Worm (Caenorhabditis elegans) whole organism, L4 larva: ENCODE measurements around the gene ddn-3.

Experiments used
- F10B5.3 ChIP-seq: sonication (generic microtip); optimal IDR thresholded peaks from 2 replicates; lab custom pipeline; 2016; ENCODE audit warnings: mild to moderate bottlenecking, missing genetic modification characterization, missing compliant biosample characterization
- F44E2.7 ChIP-seq: fragments of 200-800 bp; sonication (Bioruptor generic); IDR thresholded peaks from 2 replicates; pipeline ENCODE4 v2.1.2; 2022; ENCODE audit warnings: missing genetic modification characterization, missing compliant biosample characterization
- T20F7.1 ChIP-seq: fragments of 200-800 bp; sonication (Bioruptor generic); optimal IDR thresholded peaks from 2 replicates; lab custom pipeline; 2018; ENCODE audit warnings: mild to moderate bottlenecking, missing genetic modification characterization, missing compliant biosample characterization
- ZK546.5 ChIP-seq, 2 experiments: sonication (generic microtip); optimal IDR thresholded peaks; 2 replicates each; lab custom pipeline; 2017; ENCODE audit warnings: missing biosample characterization in 2 of 2, missing genetic modification characterization in 2 of 2
- aha-1 ChIP-seq: fragments of 150-350 bp; peaks from one replicate; lab custom pipeline; 2014; ENCODE audit warnings: missing biosample characterization, missing genetic modification characterization
- arid-1 ChIP-seq: fragments of 200-800 bp; sonication (Bioruptor generic); conservative IDR thresholded peaks from 2 replicates; pipeline ENCODE4 v1.3.6; 2022; ENCODE audit warnings: missing genetic modification reagents, missing genetic modification characterization, missing compliant biosample characterization
- ceh-20 ChIP-seq: fragments of 200-800 bp; sonication (Bioruptor generic); IDR thresholded peaks from 2 replicates; pipeline ENCODE4 v1.3.6; 2022; ENCODE audit warnings: missing genetic modification reagents, missing genetic modification characterization, missing compliant biosample characterization
- ceh-28 ChIP-seq: fragments of 150-350 bp; optimal IDR thresholded peaks from 2 replicates; lab custom pipeline; 2014; ENCODE audit warnings: missing biosample characterization, missing genetic modification reagents, missing genetic modification characterization
- ceh-32 ChIP-seq: sonication (generic microtip); optimal IDR thresholded peaks from 2 replicates; lab custom pipeline; 2016; ENCODE audit warnings: mild to moderate bottlenecking, missing genetic modification characterization, missing compliant biosample characterization; ENCODE audit not compliant: poor library complexity
- ceh-44 ChIP-seq: fragments of 200-800 bp; sonication (Bioruptor generic); IDR thresholded peaks from 2 replicates; pipeline ENCODE4 v1.3.6; 2022; ENCODE audit warnings: missing genetic modification reagents, missing genetic modification characterization, missing compliant biosample characterization
- cey-2 ChIP-seq: sonication (generic microtip); optimal IDR thresholded peaks from 3 replicates; lab custom pipeline; 2017; ENCODE audit warnings: missing genetic modification characterization, mild to moderate bottlenecking, missing compliant biosample characterization, antibody characterized with exemption, borderline replicate concordance; ENCODE audit not compliant: insufficient read depth
- ctbp-1 ChIP-seq: fragments of 200-800 bp; sonication (Bioruptor generic); IDR thresholded peaks from 2 replicates; pipeline ENCODE4 v1.3.6; 2022; ENCODE audit warnings: missing genetic modification reagents, missing genetic modification characterization, missing compliant biosample characterization
- dmd-6 ChIP-seq: fragments of 200-800 bp; sonication (Bioruptor generic); IDR thresholded peaks from 2 replicates; pipeline ENCODE4 v1.3.6; 2022; ENCODE audit warnings: missing genetic modification reagents, missing genetic modification characterization, missing compliant biosample characterization
- dmd-8 ChIP-seq: fragments of 200-800 bp; sonication (Bioruptor generic); IDR thresholded peaks from 2 replicates; pipeline ENCODE4 v1.3.6; 2022; ENCODE audit warnings: missing genetic modification characterization, missing compliant biosample characterization
- dmd-9 ChIP-seq: fragments of 200-800 bp; sonication (Bioruptor generic); IDR thresholded peaks from 2 replicates; pipeline ENCODE4 v1.3.6; 2022; ENCODE audit warnings: missing genetic modification reagents, missing genetic modification characterization, missing compliant biosample characterization
- dve-1 ChIP-seq: sonication (generic microtip); optimal IDR thresholded peaks from 2 replicates; lab custom pipeline; 2017; ENCODE audit warnings: antibody characterized with exemption, mild to moderate bottlenecking, missing genetic modification characterization, missing compliant biosample characterization; ENCODE audit not compliant: insufficient read depth
- egl-27 ChIP-seq: sonication (generic microtip); optimal IDR thresholded peaks from 3 replicates; lab custom pipeline; 2017; ENCODE audit warnings: missing biosample characterization, missing genetic modification reagents, missing genetic modification characterization
- fkh-10 ChIP-seq: fragments of 150-350 bp; optimal IDR thresholded peaks from 2 replicates; lab custom pipeline; 2014; ENCODE audit warnings: missing biosample characterization, missing genetic modification reagents, missing genetic modification characterization
- fos-1 ChIP-seq: fragments of 150-350 bp; optimal IDR thresholded peaks from 2 replicates; lab custom pipeline; 2014; ENCODE audit warnings: missing biosample characterization, missing genetic modification characterization
- hif-1 ChIP-seq, 2 experiments: sonication (generic microtip); optimal IDR thresholded peaks; 2 replicates each; lab custom pipeline; 2016 to 2017; ENCODE audit warnings: missing compliant biosample characterization in 2 of 2, missing genetic modification characterization in 2 of 2, missing genetic modification reagents in 2 of 2, missing genotype in 2 of 2, mild to moderate bottlenecking in 1 of 2
- hmg-1.1 ChIP-seq: fragments of 200-800 bp; sonication (Bioruptor generic); IDR thresholded peaks from 2 replicates; pipeline ENCODE4 v1.3.6; 2022; ENCODE audit warnings: missing genetic modification reagents, missing genetic modification characterization, missing compliant biosample characterization
- jun-1 ChIP-seq: fragments of 150-350 bp; optimal IDR thresholded peaks from 2 replicates; lab custom pipeline; 2014; ENCODE audit warnings: missing biosample characterization, missing genetic modification reagents, missing genetic modification characterization
- lin-1 ChIP-seq: fragments of 200-800 bp; sonication (Bioruptor generic); IDR thresholded peaks from 2 replicates; pipeline ENCODE4 v1.3.6; 2022; ENCODE audit warnings: missing genetic modification reagents, missing genetic modification characterization, missing compliant biosample characterization
- lin-15B ChIP-seq: fragments of 150-350 bp; sonication (generic microtip); optimal IDR thresholded peaks from 3 replicates; lab custom pipeline; 2014; ENCODE audit warnings: missing biosample characterization, missing genetic modification characterization
- lin-29 ChIP-seq: fragments of 200-800 bp; sonication (Bioruptor generic); IDR thresholded peaks from 2 replicates; pipeline ENCODE4 v1.3.6; 2022; ENCODE audit warnings: missing genetic modification reagents, missing genetic modification characterization, missing compliant biosample characterization
- lin-38 ChIP-seq: fragments of 200-800 bp; sonication (Bioruptor generic); IDR thresholded peaks from 2 replicates; pipeline ENCODE4 v1.3.6; 2022; ENCODE audit warnings: missing genetic modification reagents, missing genetic modification characterization, missing compliant biosample characterization
- lin-39 ChIP-seq: fragments of 150-350 bp; optimal IDR thresholded peaks from 2 replicates; lab custom pipeline; 2014; ENCODE audit warnings: missing biosample characterization, missing genetic modification reagents, missing genetic modification characterization
- madf-5 ChIP-seq, 2 experiments: fragments of 200-800 bp; sonication (Bioruptor generic); IDR thresholded peaks; 2 replicates each; pipeline ENCODE4 v1.3.6; 2022; ENCODE audit warnings: missing compliant biosample characterization in 2 of 2, missing genetic modification characterization in 2 of 2
- madf-9 ChIP-seq: fragments of 200-800 bp; sonication (Bioruptor generic); conservative IDR thresholded peaks from 2 replicates; pipeline ENCODE4 v1.3.6; 2022; ENCODE audit warnings: missing genetic modification reagents, missing genetic modification characterization, missing compliant biosample characterization
- mxl-3 ChIP-seq: fragments of 200-800 bp; sonication (Bioruptor generic); optimal IDR thresholded peaks from 2 replicates; lab custom pipeline; 2018; ENCODE audit warnings: mild to moderate bottlenecking, missing genetic modification characterization, missing compliant biosample characterization
- nhr-102 ChIP-seq: sonication (generic microtip); optimal IDR thresholded peaks from 2 replicates; lab custom pipeline; 2016; ENCODE audit warnings: mild to moderate bottlenecking, missing genetic modification characterization, moderate library complexity, missing compliant biosample characterization
- nhr-11 ChIP-seq: fragments of 150-350 bp; optimal IDR thresholded peaks from 2 replicates; lab custom pipeline; 2014; ENCODE audit warnings: missing biosample characterization, missing genetic modification characterization
- nhr-111 ChIP-seq: fragments of 200-800 bp; sonication (Bioruptor generic); optimal IDR thresholded peaks from 2 replicates; lab custom pipeline; 2018; ENCODE audit warnings: mild to moderate bottlenecking, missing genetic modification characterization, missing compliant biosample characterization
- pqm-1 ChIP-seq: sonication (generic microtip); optimal IDR thresholded peaks from 2 replicates; lab custom pipeline; 2017; ENCODE audit warnings: missing biosample characterization, missing genetic modification characterization
- rbr-2 ChIP-seq: sonication (generic microtip); optimal IDR thresholded peaks from 2 replicates; lab custom pipeline; 2016; ENCODE audit warnings: missing genotype, missing genetic modification characterization, missing compliant biosample characterization
- set-16 ChIP-seq: fragments of 200-800 bp; sonication (Bioruptor generic); IDR thresholded peaks from 2 replicates; pipeline ENCODE4 v1.3.6; 2022; ENCODE audit warnings: missing genetic modification reagents, missing genetic modification characterization, missing compliant biosample characterization
- snpc-1.2 ChIP-seq: fragments of 200-800 bp; sonication (Bioruptor generic); IDR thresholded peaks from 2 replicates; pipeline ENCODE4 v1.3.6; 2022; ENCODE audit warnings: missing genetic modification reagents, missing genetic modification characterization, missing compliant biosample characterization
- tag-97 ChIP-seq: fragments of 200-800 bp; sonication (Bioruptor generic); IDR thresholded peaks from 2 replicates; pipeline ENCODE4 v1.3.6; 2022; ENCODE audit warnings: missing genetic modification characterization, missing compliant biosample characterization
- tra-1 ChIP-seq: fragments of 200-800 bp; sonication (Bioruptor generic); IDR thresholded peaks from 2 replicates; pipeline ENCODE4 v1.3.6; 2022; ENCODE audit warnings: missing genetic modification reagents, missing genetic modification characterization, missing compliant biosample characterization
- unc-62 ChIP-seq, 3 experiments: fragments of 150-350 bp in 1 of 3; sonication (generic microtip); optimal IDR thresholded peaks in 2 of 3; peaks in 1 of 3; 1 replicate in 1 of 3; 2 replicates in 2 of 3; lab custom pipeline; 2014 to 2017; ENCODE audit warnings: missing biosample characterization in 3 of 3, missing genetic modification characterization in 3 of 3, missing genetic modification reagents in 3 of 3, missing genotype in 1 of 3
- zag-1 ChIP-seq: fragments of 150-350 bp; optimal IDR thresholded peaks from 2 replicates; lab custom pipeline; 2014; ENCODE audit warnings: missing biosample characterization, missing genetic modification characterization
- zip-2 ChIP-seq: fragments of 150-350 bp; optimal IDR thresholded peaks from 2 replicates; lab custom pipeline; 2014; ENCODE audit warnings: missing biosample characterization, missing genetic modification characterization
- ztf-11 ChIP-seq: fragments of 150-350 bp; optimal IDR thresholded peaks from 2 replicates; lab custom pipeline; 2014; ENCODE audit warnings: missing biosample characterization, missing genetic modification characterization

ddn-3 gene

DNA sequence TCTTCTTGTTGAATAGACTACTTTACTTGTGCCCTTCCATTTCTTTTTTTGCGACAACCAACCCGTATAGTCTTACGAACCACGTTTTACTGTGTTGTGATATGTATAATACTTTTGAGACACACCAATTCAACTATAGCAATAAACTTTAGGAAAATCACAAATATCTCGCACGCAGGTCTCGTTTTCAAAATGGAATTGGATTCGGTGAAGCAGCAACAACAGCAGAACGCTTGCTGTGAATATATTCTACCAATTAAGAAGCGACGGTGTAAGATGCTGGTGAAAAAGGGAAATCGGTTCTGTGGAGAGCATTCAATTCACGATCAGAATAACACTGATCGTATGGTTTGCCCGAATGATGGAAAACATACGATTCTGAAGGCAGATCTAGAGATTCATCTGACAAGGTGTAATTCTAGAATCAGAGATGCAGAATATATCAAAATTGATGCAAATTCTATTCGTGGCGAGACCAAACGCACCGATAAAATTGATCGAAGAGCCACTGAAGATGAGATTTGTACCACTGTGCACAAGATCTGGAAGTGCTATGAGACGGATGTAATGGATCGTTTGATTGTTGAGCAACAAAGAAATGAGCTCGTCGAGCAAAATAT, 43.4 kb upstream of the ddn-3 start, which contains the start of gene Y49A3A.3 (continued):
- no peak for TF ChIP-seq pqm-1 (tag; lab: Kevin White, UChicago)
- no peak for TF ChIP-seq fkh-10 (GFP tag; lab: Kevin White, UChicago)
- no peak for TF ChIP-seq zag-1
- peak; percentile 66 for TF ChIP-seq lin-38 (GFP tag; lab: Robert Waterston, UW)
- TF ChIP-seq dmd-9 (GFP tag; lab: Robert Waterston, UW) = no peak
- TF ChIP-seq nhr-111 (GFP tag; lab: Kevin White, UChicago) = peak; percentile 28
- TF ChIP-seq tra-1 (GFP tag; lab: Robert Waterston, UW) = no peak
- no peak for TF ChIP-seq fos-1 (tag; lab: Kevin White, UChicago)
- no peak for TF ChIP-seq jun-1 (tag; lab: Kevin White, UChicago)
- TF ChIP-seq lin-1 (GFP tag; lab: Robert Waterston, UW) = peak; percentile 42; the same call in 1 of the 2 replicates
- TF ChIP-seq cey-2 (tag; lab: Kevin White, UChicago) = no peak
- no peak for TF ChIP-seq ztf-11 (tag; lab: Kevin White, UChicago)
- no peak for TF ChIP-seq lin-39 (tag; lab: Kevin White, UChicago)
- peak; percentile 68; the same call in 1 of the 2 replicates for TF ChIP-seq snpc-1.2 (GFP tag; lab: Robert Waterston, UW)
- peak; percentile 54 for TF ChIP-seq dmd-6
- no peak for TF ChIP-seq ceh-44 (GFP tag; lab: Robert Waterston, UW)
- TF ChIP-seq dve-1 = peak; percentile 60
- peak; percentile 94 for TF ChIP-seq aha-1
- TF ChIP-seq ZK546.5 (tag; optimal IDR thresholded peaks at IDR 0.05; lab: Kevin White, UChicago) = peak in 1 of 2 experiments; percentile 2
- TF ChIP-seq T20F7.1 (GFP tag; lab: Kevin White, UChicago) = peak; percentile 60
- no peak for TF ChIP-seq rbr-2 (tag; lab: Kevin White, UChicago)
- TF ChIP-seq F10B5.3 (tag; lab: Kevin White, UChicago) = no peak

DNA sequence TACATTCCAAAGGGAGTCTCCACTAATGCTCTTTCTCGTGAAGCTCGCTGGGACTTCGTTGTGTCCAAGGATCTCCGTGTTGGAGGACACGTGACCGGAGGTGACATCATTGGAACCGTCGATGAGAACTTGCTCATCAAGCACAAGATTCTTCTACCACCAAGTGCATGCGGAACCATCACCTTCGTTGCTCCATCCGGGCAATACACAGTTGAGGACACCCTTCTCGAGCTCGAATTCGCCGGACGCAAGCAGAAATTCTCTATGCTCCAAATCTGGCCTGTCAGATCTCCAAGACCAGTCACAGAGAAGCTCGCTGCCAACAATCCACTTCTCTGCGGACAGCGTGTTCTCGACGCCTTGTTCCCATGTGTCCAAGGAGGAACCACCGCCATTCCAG, 41.0 kb upstream of the ddn-3 start:
- TF ChIP-seq madf-9 (GFP tag; lab: Robert Waterston, UW) = no peak
- TF ChIP-seq set-16 (GFP tag; lab: Robert Waterston, UW) = peak; percentile 56
- TF ChIP-seq F44E2.7 (GFP tag; lab: Robert Waterston, UW) = no peak
- TF ChIP-seq lin-15B (tag; lab: Kevin White, UChicago) = no peak
- TF ChIP-seq mxl-3 = peak; percentile 5
- TF ChIP-seq aha-1 = peak; percentile 81

DNA sequence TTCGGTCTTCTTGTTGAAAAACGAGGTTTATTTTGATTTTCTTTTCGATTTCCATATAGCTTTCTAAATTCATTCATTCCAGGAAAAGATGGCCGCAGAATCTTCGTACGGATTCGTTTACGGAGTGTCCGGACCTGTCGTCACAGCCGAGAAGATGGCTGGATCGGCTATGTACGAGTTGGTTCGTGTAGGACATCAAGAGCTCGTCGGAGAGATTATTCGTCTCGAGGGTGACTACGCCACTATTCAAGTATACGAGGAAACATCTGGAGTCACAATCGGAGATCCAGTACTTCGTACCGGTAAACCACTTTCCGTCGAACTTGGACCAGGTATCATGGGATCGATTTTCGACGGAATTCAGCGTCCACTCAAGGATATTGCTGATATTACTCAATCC, 40.6 kb upstream of the ddn-3 start, which contains the start of gene vha-13:
TSS of gene vha-13 (plus strand) at position 81 of the 400 bp plus-strand sequence.
- TF ChIP-seq egl-27 (no peak), unc-62 (GFP tag; optimal IDR thresholded peaks at IDR 0.05 in 1 of 2; lab: Kevin White, UChicago) (peak in 1 of 2 experiments; percentile 72), unc-62 (tag; optimal IDR thresholded peaks at IDR 0.05; lab: Kevin White, UChicago) (no peak), ceh-28 (no peak)

DNA sequence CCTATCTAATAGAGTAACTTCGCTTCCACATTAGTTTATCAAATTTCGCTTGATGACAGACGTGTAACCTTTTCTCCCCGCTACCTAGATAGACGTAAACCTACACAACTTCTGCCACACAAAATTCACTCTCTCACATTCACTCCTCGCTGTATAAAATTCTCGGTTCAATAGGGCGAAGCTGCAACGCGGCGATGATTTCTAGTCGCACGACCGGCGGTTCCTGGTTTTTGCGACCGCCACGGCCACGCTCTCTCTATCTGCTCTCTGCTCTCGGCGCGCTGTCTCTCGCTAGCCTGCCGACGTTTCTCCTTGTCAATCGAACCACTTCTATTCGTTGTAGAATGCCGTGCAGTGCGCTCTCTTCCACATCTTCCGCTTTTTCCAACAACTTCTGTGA, 39.9 kb upstream of the ddn-3 start:
- peak; percentile 84 for TF ChIP-seq nhr-11 (tag; lab: Kevin White, UChicago)
- no peak for TF ChIP-seq zip-2 (tag; lab: Kevin White, UChicago)
- TF ChIP-seq nhr-102 = peak; percentile 11
- TF ChIP-seq tag-97 (GFP tag; lab: Robert Waterston, UW) = no peak
- TF ChIP-seq snpc-1.2 (GFP tag; lab: Robert Waterston, UW) = no peak
- TF ChIP-seq ceh-32 = no peak
- peak; percentile 56 for TF ChIP-seq dve-1
- peak; percentile 62; the same call in 1 of the 2 replicates for TF ChIP-seq ctbp-1 (GFP tag; lab: Robert Waterston, UW)
- TF ChIP-seq dmd-8 (GFP tag; lab: Robert Waterston, UW) = no peak
- TF ChIP-seq T20F7.1 (GFP tag; lab: Kevin White, UChicago) = peak; percentile 75
- TF ChIP-seq dmd-9 (GFP tag; lab: Robert Waterston, UW) = peak; percentile 63; the same call in 1 of the 2 replicates
- no peak for TF ChIP-seq F10B5.3 (tag; lab: Kevin White, UChicago)
- TF ChIP-seq cey-2 (tag; lab: Kevin White, UChicago) = no peak
- peak in 1 of 2 experiments; percentile 70 for TF ChIP-seq hif-1 (tag; optimal IDR thresholded peaks at IDR 0.05; lab: Kevin White, UChicago)
- TF ChIP-seq madf-5 (GFP tag; IDR thresholded peaks at IDR 0.05; lab: Robert Waterston, UW) = no peak
- TF ChIP-seq fkh-10 (GFP tag; lab: Kevin White, UChicago) = peak; percentile 35
- TF ChIP-seq ceh-20 = peak; percentile 76; the same call in 1 of the 2 replicates
- TF ChIP-seq hmg-1.1 (GFP tag; lab: Robert Waterston, UW) = peak; percentile 91
- 0 out of 2 replicates have a peak, but pooled peaks have one; percentile 5 for TF ChIP-seq arid-1 (GFP tag; lab: Robert Waterston, UW)
- TF ChIP-seq lin-29 (GFP tag; lab: Robert Waterston, UW) = 0 out of 2 replicates have a peak, but pooled peaks have one; percentile 24
